Worm (Caenorhabditis elegans): ENCODE measurements around the gene ztf-14.
"Not testable (repeated sequence)": the region's sequence is repeated elsewhere in the genome, so short reads cannot be mapped to it uniquely, and the experiment has no call there.

The ztf-14 gene

DNA sequence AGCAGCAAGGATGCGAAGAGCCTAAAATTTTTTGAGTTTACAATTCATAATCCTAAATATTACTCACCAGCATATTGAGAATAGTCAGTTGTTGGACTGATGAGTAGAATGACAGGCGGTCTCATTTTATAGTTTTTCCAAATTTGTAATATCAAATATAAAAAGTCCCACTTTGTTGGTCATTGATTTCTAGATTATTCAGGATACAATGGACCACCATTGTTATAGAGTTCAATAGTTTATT is 29.1 kb downstream of the ztf-14 start, which contains the start of gene nspc-17:
Gene nspc-17, minus strand, starts transcription at position 101 of the 244 bp plus-strand sequence.
- TF ChIP-seq pha-2, K02D7.2, tbx-2 (tag; optimal IDR thresholded peaks at IDR 0.05): not testable (repeated sequence)

ce11 chrX:14525325-14526305 is 29.7 kb downstream of the ztf-14 start:
- TF ChIP-seq ref-2 (tag; optimal IDR thresholded peaks at IDR 0.05) = peak; percentile 95
- TF ChIP-seq mec-3 (tag; optimal IDR thresholded peaks at IDR 0.05; ENCODE audit: borderline replicate concordance) = no peak
- TF ChIP-seq hlh-6 (tag; optimal IDR thresholded peaks at IDR 0.05) = no peak
- TF ChIP-seq ceh-6 (GFP tag; optimal IDR thresholded peaks at IDR 0.05) = peak; percentile 61
- TF ChIP-seq hlh-8 (tag; optimal IDR thresholded peaks at IDR 0.05) = peak; percentile 45
- peak; percentile 94 for TF ChIP-seq unc-55 (GFP tag; optimal IDR thresholded peaks at IDR 0.05)
- TF ChIP-seq ztf-16 (tag; optimal IDR thresholded peaks at IDR 0.05) = peak; percentile 79
- 0 out of 2 replicates have a peak, but pooled peaks have one; percentile 53 for TF ChIP-seq unc-3 (GFP tag; conservative IDR thresholded peaks at IDR 0.05)
- peak; percentile 64 for TF ChIP-seq unc-3 (tag; optimal IDR thresholded peaks at IDR 0.05)
- TF ChIP-seq tbx-2 (tag; optimal IDR thresholded peaks at IDR 0.05) = peak; percentile 96
- TF ChIP-seq nhr-232 (tag; optimal IDR thresholded peaks at IDR 0.05) = no peak
- TF ChIP-seq nfya-1 (tag; optimal IDR thresholded peaks at IDR 0.05) = peak; percentile 98
- peak; percentile 4 for TF ChIP-seq lim-6 (tag; optimal IDR thresholded peaks at IDR 0.05)
- TF ChIP-seq Y22D7AL.16 (tag; optimal IDR thresholded peaks at IDR 0.05) = no peak
- no peak for TF ChIP-seq hlh-13 (GFP tag; optimal IDR thresholded peaks at IDR 0.05)
- TF ChIP-seq sox-2 (GFP tag; IDR thresholded peaks at IDR 0.05) = peak; percentile 79
- TF ChIP-seq ttx-3 (tag; optimal IDR thresholded peaks at IDR 0.05) = peak; percentile 75
- TF ChIP-seq ceh-14 (tag; optimal IDR thresholded peaks at IDR 0.05) = peak; percentile 87
- TF ChIP-seq ceh-22 (tag; optimal IDR thresholded peaks at IDR 0.05) = peak; percentile 78
- TF ChIP-seq eyg-1 (tag; optimal IDR thresholded peaks at IDR 0.05) = peak; percentile 62
- no peak for TF ChIP-seq elt-4 (tag; optimal IDR thresholded peaks at IDR 0.05)
- TF ChIP-seq gmeb-2 (tag; optimal IDR thresholded peaks at IDR 0.05) = peak; percentile 23
- peak; percentile 90 for TF ChIP-seq rnt-1 (tag; optimal IDR thresholded peaks at IDR 0.05)
- TF ChIP-seq ceh-18 (tag; optimal IDR thresholded peaks at IDR 0.05) = peak; percentile 98
- TF ChIP-seq ceh-19 (GFP tag; optimal IDR thresholded peaks at IDR 0.05) = peak; percentile 40
- TF ChIP-seq unc-42 (tag; optimal IDR thresholded peaks at IDR 0.05) = peak; percentile 98
- peak; percentile 87 for TF ChIP-seq hlh-30 (tag; optimal IDR thresholded peaks at IDR 0.05; ENCODE audit: insufficient read depth)
- TF ChIP-seq nhr-11 (tag; optimal IDR thresholded peaks at IDR 0.05) = peak; percentile 98
- TF ChIP-seq dve-1 (tag; optimal IDR thresholded peaks at IDR 0.05) = peak; percentile 96
- TF ChIP-seq fkh-10 (GFP tag; optimal IDR thresholded peaks at IDR 0.05) = peak; percentile 73
- peak; percentile 56 for TF ChIP-seq tbx-7 (tag; optimal IDR thresholded peaks at IDR 0.05)
- no peak for TF ChIP-seq pha-4 (tag; optimal IDR thresholded peaks at IDR 0.05)
- TF ChIP-seq npax-4 (tag; optimal IDR thresholded peaks at IDR 0.05) = no peak
- TF ChIP-seq C38D4.7 (GFP tag; optimal IDR thresholded peaks at IDR 0.05) = no peak
- TF ChIP-seq K02D7.2 (tag; optimal IDR thresholded peaks at IDR 0.05) = no peak
- peak; percentile 99 for TF ChIP-seq ceh-48 (tag; optimal IDR thresholded peaks at IDR 0.05)
- TF ChIP-seq ceh-34 (tag; optimal IDR thresholded peaks at IDR 0.05) = peak; percentile 92
- TF ChIP-seq K09A11.1 (tag; optimal IDR thresholded peaks at IDR 0.05; ENCODE audit: insufficient read depth) = peak; percentile 89
- TF ChIP-seq ama-1 (optimal IDR thresholded peaks at IDR 0.05) = no peak
- TF ChIP-seq pros-1 (tag; optimal IDR thresholded peaks at IDR 0.05) = peak; percentile 86
- no peak for TF ChIP-seq ceh-9 (tag; optimal IDR thresholded peaks at IDR 0.05)
- peak; percentile 82 for TF ChIP-seq elt-2 (tag; optimal IDR thresholded peaks at IDR 0.05)
- peak; percentile 13 for TF ChIP-seq hlh-15 (tag; optimal IDR thresholded peaks at IDR 0.05)
- peak; percentile 67 for TF ChIP-seq madf-2 (tag; optimal IDR thresholded peaks at IDR 0.05)
- TF ChIP-seq ceh-45 (GFP tag; IDR thresholded peaks at IDR 0.05) = no peak
- no peak for TF ChIP-seq dmd-4 (tag; optimal IDR thresholded peaks at IDR 0.05; ENCODE audit: borderline replicate concordance)
- peak; percentile 39 for TF ChIP-seq fkh-6 (tag; optimal IDR thresholded peaks at IDR 0.05)
- TF ChIP-seq pax-1 (tag; optimal IDR thresholded peaks at IDR 0.05) = peak; percentile 91

Data from whole organism, late embryonic.